Worm (Caenorhabditis elegans): ENCODE data around the gene T01B7.5.

The T01B7.5 gene

ce11 chrII:8747246-8747938, 30.8 kb downstream of the T01B7.5 start (continued):
- peak; percentile 9 for TF ChIP-seq hlh-30 (tag; optimal IDR thresholded peaks at IDR 0.05; ENCODE audit: insufficient read depth)
- TF ChIP-seq arid-1 (GFP tag; conservative IDR thresholded peaks at IDR 0.05), result peak; percentile 71
- TF ChIP-seq hlh-11 (tag; optimal IDR thresholded peaks at IDR 0.05), result peak; percentile 70
- no peak for TF ChIP-seq F49E8.2 (tag; optimal IDR thresholded peaks at IDR 0.05; ENCODE audit: borderline replicate concordance)
- TF ChIP-seq ceh-44 (GFP tag; IDR thresholded peaks at IDR 0.05), result no peak
- no peak for TF ChIP-seq ZK337.2 (GFP tag; IDR thresholded peaks at IDR 0.05)
- no peak for TF ChIP-seq unc-130 (GFP tag; optimal IDR thresholded peaks at IDR 0.05)
- peak; percentile 4 for TF ChIP-seq nhr-76 (tag; optimal IDR thresholded peaks at IDR 0.05)
- TF ChIP-seq Y75B8A.6 (GFP tag; IDR thresholded peaks at IDR 0.05), result peak; percentile 66; the same call in 1 of the 2 replicates
- peak; percentile 57 for TF ChIP-seq spr-1 (tag; optimal IDR thresholded peaks at IDR 0.05)
- peak; percentile 93 for TF ChIP-seq aha-1 (tag)
- TF ChIP-seq mxl-3 (GFP tag; optimal IDR thresholded peaks at IDR 0.05), result peak; percentile 14
- no peak; the same call in none of the 2 replicates for TF ChIP-seq ctbp-1 (GFP tag; IDR thresholded peaks at IDR 0.05)
- TF ChIP-seq skn-1 (tag; optimal IDR thresholded peaks at IDR 0.05), result no peak
- peak; percentile 58; the same call in 1 of the 2 replicates for TF ChIP-seq snpc-1.2 (GFP tag; IDR thresholded peaks at IDR 0.05)
- TF ChIP-seq ztf-11 (tag; optimal IDR thresholded peaks at IDR 0.05), result no peak
- TF ChIP-seq fkh-10 (GFP tag; optimal IDR thresholded peaks at IDR 0.05), result no peak
- no peak for TF ChIP-seq nhr-41 (GFP tag; IDR thresholded peaks at IDR 0.05)
- TF ChIP-seq R02D3.7 (tag; optimal IDR thresholded peaks at IDR 0.05), result no peak
- TF ChIP-seq saeg-2 (GFP tag; IDR thresholded peaks at IDR 0.05), result no peak
- TF ChIP-seq Y5F2A.4 (GFP tag; optimal IDR thresholded peaks at IDR 0.05), result peak; percentile 42
- no peak for TF ChIP-seq lin-15B (tag; optimal IDR thresholded peaks at IDR 0.05)
- TF ChIP-seq nhr-6 (tag; optimal IDR thresholded peaks at IDR 0.05), result peak; percentile 30
- TF ChIP-seq snpc-4 (tag; optimal IDR thresholded peaks at IDR 0.05), result no peak
- no peak for TF ChIP-seq set-16 (GFP tag; IDR thresholded peaks at IDR 0.05)
- no peak for TF ChIP-seq jun-1 (tag; optimal IDR thresholded peaks at IDR 0.05)
- TF ChIP-seq nhr-25 (tag; optimal IDR thresholded peaks at IDR 0.05; ENCODE audit: borderline replicate concordance, insufficient read depth), result peak; percentile 67
- peak; percentile 78; the same call in 1 of the 2 replicates for TF ChIP-seq ceh-20 (GFP tag; IDR thresholded peaks at IDR 0.05)
- peak; percentile 47 to 51 for TF ChIP-seq lsy-2 (tag; optimal IDR thresholded peaks at IDR 0.05)
- TF ChIP-seq vab-7 (GFP tag; IDR thresholded peaks at IDR 0.05), result no peak
- no peak; the same call in 1 of the 2 replicates for TF ChIP-seq madf-9 (GFP tag; conservative IDR thresholded peaks at IDR 0.05)
- TF ChIP-seq F44E2.7 (GFP tag; IDR thresholded peaks at IDR 0.05), result peak; percentile 54; the same call in 1 of the 2 replicates
- TF ChIP-seq nhr-10 (tag; optimal IDR thresholded peaks at IDR 0.05), result peak; percentile 65
- TF ChIP-seq unc-62 (GFP tag; optimal IDR thresholded peaks at IDR 0.05 in 1 of 2), result no peak
- no peak for TF ChIP-seq unc-62 (tag; optimal IDR thresholded peaks at IDR 0.05)
- peak; percentile 41 for TF ChIP-seq nhr-111 (GFP tag; optimal IDR thresholded peaks at IDR 0.05)
- no peak for TF ChIP-seq nhr-237 (tag; optimal IDR thresholded peaks at IDR 0.05)
- TF ChIP-seq zip-11 (GFP tag; IDR thresholded peaks at IDR 0.05), result no peak
- TF ChIP-seq dmd-6 (GFP tag; IDR thresholded peaks at IDR 0.05), result peak; percentile 52
- no peak for TF ChIP-seq ZK546.5 (tag; optimal IDR thresholded peaks at IDR 0.05)
- no peak for TF ChIP-seq F10B5.3 (tag; optimal IDR thresholded peaks at IDR 0.05)
- peak; percentile 75 for TF ChIP-seq dve-1 (tag; optimal IDR thresholded peaks at IDR 0.05; ENCODE audit: insufficient read depth)
- peak; percentile 49 for TF ChIP-seq nhr-48 (tag; optimal IDR thresholded peaks at IDR 0.05)
- TF ChIP-seq lin-38 (GFP tag; IDR thresholded peaks at IDR 0.05), result peak; percentile 58; the same call in 1 of the 2 replicates
- no peak for TF ChIP-seq tag-97 (GFP tag; IDR thresholded peaks at IDR 0.05)
- no peak for TF ChIP-seq lin-13 (GFP tag; optimal IDR thresholded peaks at IDR 0.05)
- TF ChIP-seq lin-29 (GFP tag; IDR thresholded peaks at IDR 0.05), result 0 out of 2 replicates have a peak, but pooled peaks have one; percentile 20
- peak; percentile 80 for TF ChIP-seq mep-1 (tag; optimal IDR thresholded peaks at IDR 0.05)
- TF ChIP-seq aly-2 (tag; optimal IDR thresholded peaks at IDR 0.05), result no peak
- no peak for TF ChIP-seq attf-4 (tag; optimal IDR thresholded peaks at IDR 0.05)
